ENCODE assay signal across 1 fruit fly cellular context in genomic region chr3L:13213360-13213759, dm6.
TF ChIP-seq lines count a peak whose summit lies in the region.

No protein-coding gene starts in this region.

TF ChIP-seq in whole organism, embryonic, 481 proteins besides CTCF, POLR2A, EP300 and RAD21 (continued from another document and continues in another):
- TF ChIP-seq HHEX (GFP tag; optimal IDR thresholded peaks at IDR 0.05; lab: Kevin White, UChicago) (peak; percentile 35), Lhr (GFP tag; optimal IDR thresholded peaks at IDR 0.05; lab: Kevin White, UChicago) (peak; percentile 35), dmrt11E (tag; optimal IDR thresholded peaks at IDR 0.05; lab: Kevin White, UChicago) (peak; percentile 82), CG8281 (tag; optimal IDR thresholded peaks at IDR 0.05; lab: Kevin White, UChicago) (peak; percentile 20), ttk (GFP tag; IDR thresholded peaks at IDR 0.05; lab: Robert Waterston, UW) (0 out of 2 replicates have a peak, but pooled peaks have one; percentile 24), CG12071 (GFP tag; optimal IDR thresholded peaks at IDR 0.05; lab: Kevin White, UChicago) (peak; percentile 72), CG10267 (tag; optimal IDR thresholded peaks at IDR 0.05; lab: Kevin White, UChicago) (peak; percentile 57), Ravus (GFP tag; IDR thresholded peaks at IDR 0.05; lab: Robert Waterston, UW) (no peak), CG1529 (GFP tag; optimal IDR thresholded peaks at IDR 0.05; lab: Kevin White, UChicago) (peak; percentile 82), ham (GFP tag; IDR thresholded peaks at IDR 0.05; lab: Robert Waterston, UW) (no peak), Nf-YC (tag; optimal IDR thresholded peaks at IDR 0.05; lab: Kevin White, UChicago) (no peak), lilli (GFP tag; optimal IDR thresholded peaks at IDR 0.05; lab: Kevin White, UChicago) (peak; percentile 21), maf-S (GFP tag; optimal IDR thresholded peaks at IDR 0.05; lab: Kevin White, UChicago) (no peak), CG3995 (GFP tag; optimal IDR thresholded peaks at IDR 0.05; lab: Kevin White, UChicago) (no peak), CG4617 (GFP tag; optimal IDR thresholded peaks at IDR 0.05; lab: Kevin White, UChicago; ENCODE audit: borderline replicate concordance) (no peak), Dip2 (GFP tag; IDR thresholded peaks at IDR 0.05; lab: Robert Waterston, UW) (no peak), Rx (GFP tag; IDR thresholded peaks at IDR 0.05; lab: Robert Waterston, UW) (peak; percentile 35; the same call in 1 of the 2 replicates), C15 (GFP tag; IDR thresholded peaks at IDR 0.05; lab: Robert Waterston, UW) (no peak), kni (GFP tag; optimal IDR thresholded peaks at IDR 0.05; lab: Kevin White, UChicago) (peak; percentile 47), toy (GFP tag; IDR thresholded peaks at IDR 0.05; lab: Robert Waterston, UW) (no peak), abd-A (tag; optimal IDR thresholded peaks at IDR 0.05; lab: Kevin White, UChicago) (no peak), Hmr (GFP tag; optimal IDR thresholded peaks at IDR 0.05; lab: Kevin White, UChicago) (peak; percentile 1), Sin3A (optimal IDR thresholded peaks at IDR 0.05; lab: Kevin White, UChicago) (no peak), twi (tag; optimal IDR thresholded peaks at IDR 0.05; lab: Kevin White, UChicago) (peak; percentile 25), pb (GFP tag; optimal IDR thresholded peaks at IDR 0.05; lab: Kevin White, UChicago) (peak; percentile 12), hbn (GFP tag; IDR thresholded peaks at IDR 0.05; lab: Robert Waterston, UW; ENCODE audit: partially characterized antibody) (no peak), ro (GFP tag; IDR thresholded peaks at IDR 0.05; lab: Robert Waterston, UW) (no peak), Antp (GFP tag; optimal IDR thresholded peaks at IDR 0.05; lab: Kevin White, UChicago) (no peak), az2 (GFP tag; optimal IDR thresholded peaks at IDR 0.05; lab: Kevin White, UChicago) (peak; percentile 66), scrt (GFP tag; optimal IDR thresholded peaks at IDR 0.05; lab: Kevin White, UChicago) (no peak), ac (GFP tag; optimal IDR thresholded peaks at IDR 0.05; lab: Kevin White, UChicago) (peak; percentile 35), CG2875 (GFP tag; optimal IDR thresholded peaks at IDR 0.05; lab: Kevin White, UChicago) (peak; percentile 67), mld (GFP tag; IDR thresholded peaks at IDR 0.05; lab: Robert Waterston, UW; ENCODE audit: partially characterized antibody) (no peak), CG2129 (GFP tag; IDR thresholded peaks at IDR 0.05; lab: Robert Waterston, UW; ENCODE audit: partially characterized antibody) (no peak), CG6813 (GFP tag; optimal IDR thresholded peaks at IDR 0.05; lab: Kevin White, UChicago) (peak; percentile 65), Oli (tag; optimal IDR thresholded peaks at IDR 0.05; lab: Kevin White, UChicago) (peak; percentile 69), E2f1 (GFP tag; IDR thresholded peaks at IDR 0.05; lab: Robert Waterston, UW) (0 out of 2 replicates have a peak, but pooled peaks have one; percentile 11), CG12744 (GFP tag; optimal IDR thresholded peaks at IDR 0.05; lab: Kevin White, UChicago) (no peak), Abd-B (GFP tag; optimal IDR thresholded peaks at IDR 0.05; lab: Kevin White, UChicago) (peak; percentile 45), CG10366 (GFP tag; IDR thresholded peaks at IDR 0.05; lab: Robert Waterston, UW) (peak; percentile 41; the same call in 1 of the 2 replicates), sc (optimal IDR thresholded peaks at IDR 0.05; lab: Kevin White, UChicago) (no peak), sc (GFP tag; optimal IDR thresholded peaks at IDR 0.05; lab: Kevin White, UChicago) (peak; percentile 57), crp (GFP tag; optimal IDR thresholded peaks at IDR 0.05; lab: Kevin White, UChicago) (no peak), CG3407 (GFP tag; optimal IDR thresholded peaks at IDR 0.05; lab: Kevin White, UChicago) (peak; percentile 72), CG7839 (tag; optimal IDR thresholded peaks at IDR 0.05; lab: Kevin White, UChicago) (peak; percentile 70), CG31388 (GFP tag; optimal IDR thresholded peaks at IDR 0.05; lab: Kevin White, UChicago) (no peak), dm (GFP tag; optimal IDR thresholded peaks at IDR 0.05; lab: Kevin White, UChicago) (peak; percentile 26), CG14710 (tag; optimal IDR thresholded peaks at IDR 0.05; lab: Kevin White, UChicago) (peak; percentile 64), CG7928 (GFP tag; optimal IDR thresholded peaks at IDR 0.05; lab: Kevin White, UChicago) (no peak), eve (GFP tag; optimal IDR thresholded peaks at IDR 0.05; lab: Kevin White, UChicago) (peak in 1 of 2 experiments; percentile 81), CG10431 (GFP tag; optimal IDR thresholded peaks at IDR 0.05; lab: Kevin White, UChicago) (no peak), cad (GFP tag; optimal IDR thresholded peaks at IDR 0.05; lab: Kevin White, UChicago) (no peak), Stat92E (GFP tag; optimal IDR thresholded peaks at IDR 0.05; lab: Kevin White, UChicago) (no peak), pfk (GFP tag; optimal IDR thresholded peaks at IDR 0.05; lab: Kevin White, UChicago) (no peak), CG3163 (GFP tag; optimal IDR thresholded peaks at IDR 0.05; lab: Kevin White, UChicago) (peak; percentile 17), CG8388 (GFP tag; optimal IDR thresholded peaks at IDR 0.05; lab: Kevin White, UChicago) (peak; percentile 67), CG7745 (tag; optimal IDR thresholded peaks at IDR 0.05; lab: Kevin White, UChicago) (peak; percentile 39), CG31224 (GFP tag; IDR thresholded peaks at IDR 0.05; lab: Robert Waterston, UW) (no peak), tx (GFP tag; optimal IDR thresholded peaks at IDR 0.05; lab: Kevin White, UChicago) (no peak), CG6175 (GFP tag; IDR thresholded peaks at IDR 0.05; lab: Robert Waterston, UW) (no peak), crol (GFP tag; IDR thresholded peaks at IDR 0.05; lab: Robert Waterston, UW) (no peak), CG13775 (GFP tag; optimal IDR thresholded peaks at IDR 0.05; lab: Kevin White, UChicago) (peak; percentile 32), tio (GFP tag; optimal IDR thresholded peaks at IDR 0.05; lab: Kevin White, UChicago) (peak; percentile 52), croc (GFP tag; conservative IDR thresholded peaks at IDR 0.05; lab: Robert Waterston, UW) (peak; percentile 25; the same call in 1 of the 3 replicates), Atf-2 (GFP tag; optimal IDR thresholded peaks at IDR 0.05; lab: Kevin White, UChicago) (peak; percentile 3), Ssrp (tag; optimal IDR thresholded peaks at IDR 0.05; lab: Kevin White, UChicago) (peak; percentile 62), tin (GFP tag; optimal IDR thresholded peaks at IDR 0.05; lab: Kevin White, UChicago) (peak; percentile 66), salm (tag; optimal IDR thresholded peaks at IDR 0.05; lab: Kevin White, UChicago) (peak; percentile 71), CG6683 (GFP tag; optimal IDR thresholded peaks at IDR 0.05; lab: Kevin White, UChicago) (no peak), Hand (GFP tag; optimal IDR thresholded peaks at IDR 0.05; lab: Kevin White, UChicago) (no peak), gcm (GFP tag; optimal IDR thresholded peaks at IDR 0.05; lab: Kevin White, UChicago) (peak; percentile 57), CG10543 (GFP tag; optimal IDR thresholded peaks at IDR 0.05; lab: Kevin White, UChicago) (peak; percentile 2), CG12942 (GFP tag; optimal IDR thresholded peaks at IDR 0.05; lab: Kevin White, UChicago) (peak; percentile 43), CG12659 (GFP tag; optimal IDR thresholded peaks at IDR 0.05; lab: Kevin White, UChicago) (peak; percentile 7), CG32532 (GFP tag; IDR thresholded peaks at IDR 0.05; lab: Robert Waterston, UW) (no peak), sna (GFP tag; IDR thresholded peaks at IDR 0.05; lab: Robert Waterston, UW; ENCODE audit: partially characterized antibody) (no peak), Lim3 (GFP tag; IDR thresholded peaks at IDR 0.05; lab: Robert Waterston, UW) (0 out of 2 replicates have a peak, but pooled peaks have one; percentile 6), Usf (GFP tag; optimal IDR thresholded peaks at IDR 0.05; lab: Kevin White, UChicago) (no peak), prd (optimal IDR thresholded peaks at IDR 0.05; lab: Kevin White, UChicago) (no peak), prd (GFP tag; IDR thresholded peaks at IDR 0.05; lab: Robert Waterston, UW) (peak; percentile 39; the same call in 1 of the 3 replicates), CG13123 (GFP tag; optimal IDR thresholded peaks at IDR 0.05; lab: Kevin White, UChicago) (peak; percentile 19), p53 (GFP tag; optimal IDR thresholded peaks at IDR 0.05; lab: Kevin White, UChicago) (no peak), CG14050 (GFP tag; IDR thresholded peaks at IDR 0.05; lab: Robert Waterston, UW) (peak; percentile 28; the same call in 1 of the 3 replicates), CG2678 (tag; optimal IDR thresholded peaks at IDR 0.05; lab: Kevin White, UChicago) (peak; percentile 70), CG7556 (GFP tag; optimal IDR thresholded peaks at IDR 0.05; lab: Kevin White, UChicago) (peak; percentile 55), Dref (GFP tag; IDR thresholded peaks at IDR 0.05; lab: Robert Waterston, UW) (no peak), kay (GFP tag; optimal IDR thresholded peaks at IDR 0.05; lab: Kevin White, UChicago) (no peak), CG8944 (GFP tag; optimal IDR thresholded peaks at IDR 0.05; lab: Kevin White, UChicago) (peak; percentile 38), fru (optimal IDR thresholded peaks at IDR 0.05; lab: Kevin White, UChicago) (no peak), disco-r (GFP tag; optimal IDR thresholded peaks at IDR 0.05; lab: Kevin White, UChicago) (no peak), tap (tag; optimal IDR thresholded peaks at IDR 0.05; lab: Kevin White, UChicago) (no peak), CG15696 (tag; optimal IDR thresholded peaks at IDR 0.05; lab: Kevin White, UChicago) (peak; percentile 56), CG4424 (GFP tag; optimal IDR thresholded peaks at IDR 0.05; lab: Kevin White, UChicago) (peak; percentile 26), ken (GFP tag; IDR thresholded peaks at IDR 0.05; lab: Robert Waterston, UW) (0 out of 3 replicates have a peak, but pooled peaks have one; percentile 44), repo (GFP tag; optimal IDR thresholded peaks at IDR 0.05; lab: Kevin White, UChicago) (peak; percentile 44), mam (GFP tag; optimal IDR thresholded peaks at IDR 0.05; lab: Kevin White, UChicago) (peak; percentile 5), CG10147 (GFP tag; optimal IDR thresholded peaks at IDR 0.05; lab: Kevin White, UChicago) (no peak), psq (GFP tag; optimal IDR thresholded peaks at IDR 0.05; lab: Kevin White, UChicago) (no peak), oc (tag; optimal IDR thresholded peaks at IDR 0.05; lab: Kevin White, UChicago) (peak; percentile 78), Oaz (GFP tag; IDR thresholded peaks at IDR 0.05; lab: Robert Waterston, UW) (no peak), Pdp1 (GFP tag; optimal IDR thresholded peaks at IDR 0.05; lab: Kevin White, UChicago) (peak; percentile 51), CG11456 (GFP tag; IDR thresholded peaks at IDR 0.05; lab: Robert Waterston, UW) (no peak), CG14667 (GFP tag; IDR thresholded peaks at IDR 0.05; lab: Robert Waterston, UW) (0 out of 2 replicates have a peak, but pooled peaks have one; percentile 7), ap (GFP tag; IDR thresholded peaks at IDR 0.05; lab: Robert Waterston, UW) (peak; percentile 59; the same call in 1 of the 2 replicates), CG12219 (GFP tag; optimal IDR thresholded peaks at IDR 0.05; lab: Kevin White, UChicago) (peak; percentile 43), CG7786 (GFP tag; optimal IDR thresholded peaks at IDR 0.05; lab: Kevin White, UChicago) (peak; percentile 26), Bteb2 (GFP tag; optimal IDR thresholded peaks at IDR 0.05; lab: Kevin White, UChicago) (no peak), tll (GFP tag; optimal IDR thresholded peaks at IDR 0.05; lab: Kevin White, UChicago) (no peak), pan (optimal IDR thresholded peaks at IDR 0.05; lab: Kevin White, UChicago) (no peak), pan (GFP tag; optimal IDR thresholded peaks at IDR 0.05 in 1 of 2, IDR thresholded peaks at IDR 0.05 in 1 of 2) (peak in 1 of 2 experiments; percentile 19), run (tag; optimal IDR thresholded peaks at IDR 0.05; lab: Kevin White, UChicago) (peak; percentile 23), CG17612 (GFP tag; IDR thresholded peaks at IDR 0.05; lab: Robert Waterston, UW) (no peak), CG6854 (GFP tag; optimal IDR thresholded peaks at IDR 0.05; lab: Kevin White, UChicago) (no peak), Mad (GFP tag; optimal IDR thresholded peaks at IDR 0.05; lab: Kevin White, UChicago) (peak; percentile 19), tgo (GFP tag; IDR thresholded peaks at IDR 0.05; lab: Robert Waterston, UW) (no peak; the same call in 1 of the 3 replicates), CG1603 (tag; optimal IDR thresholded peaks at IDR 0.05; lab: Kevin White, UChicago) (peak; percentile 80), CG14441 (GFP tag; IDR thresholded peaks at IDR 0.05; lab: Robert Waterston, UW) (peak; percentile 44; the same call in 1 of the 2 replicates), CG4707 (GFP tag; optimal IDR thresholded peaks at IDR 0.05; lab: Kevin White, UChicago) (peak; percentile 53), MESR4 (GFP tag; optimal IDR thresholded peaks at IDR 0.05; lab: Kevin White, UChicago) (no peak), CG8924 (tag; optimal IDR thresholded peaks at IDR 0.05; lab: Kevin White, UChicago) (no peak), Xbp1 (GFP tag; optimal IDR thresholded peaks at IDR 0.05; lab: Kevin White, UChicago) (peak; percentile 43), CG9797 (GFP tag; optimal IDR thresholded peaks at IDR 0.05; lab: Kevin White, UChicago) (no peak), ERR (GFP tag; optimal IDR thresholded peaks at IDR 0.05; lab: Kevin White, UChicago) (peak; percentile 1), gem (tag; optimal IDR thresholded peaks at IDR 0.05; lab: Kevin White, UChicago) (peak; percentile 72), trem (tag; optimal IDR thresholded peaks at IDR 0.05; lab: Kevin White, UChicago) (no peak), Gsc (GFP tag; IDR thresholded peaks at IDR 0.05; lab: Robert Waterston, UW) (peak; percentile 22; the same call in 1 of the 2 replicates), CG7963 (GFP tag; IDR thresholded peaks at IDR 0.05; lab: Robert Waterston, UW; ENCODE audit: partially characterized antibody) (no peak), Dbx (GFP tag; IDR thresholded peaks at IDR 0.05; lab: Robert Waterston, UW) (no peak), Optix (GFP tag; IDR thresholded peaks at IDR 0.05; lab: Robert Waterston, UW) (peak; percentile 62), sens-2 (GFP tag; IDR thresholded peaks at IDR 0.05; lab: Robert Waterston, UW) (no peak), Awh (GFP tag; IDR thresholded peaks at IDR 0.05; lab: Robert Waterston, UW) (no peak), vfl (GFP tag; optimal IDR thresholded peaks at IDR 0.05; lab: Kevin White, UChicago) (no peak)
